Worm (Caenorhabditis elegans): ENCODE results near the gene F25G6.9.

DNA sequence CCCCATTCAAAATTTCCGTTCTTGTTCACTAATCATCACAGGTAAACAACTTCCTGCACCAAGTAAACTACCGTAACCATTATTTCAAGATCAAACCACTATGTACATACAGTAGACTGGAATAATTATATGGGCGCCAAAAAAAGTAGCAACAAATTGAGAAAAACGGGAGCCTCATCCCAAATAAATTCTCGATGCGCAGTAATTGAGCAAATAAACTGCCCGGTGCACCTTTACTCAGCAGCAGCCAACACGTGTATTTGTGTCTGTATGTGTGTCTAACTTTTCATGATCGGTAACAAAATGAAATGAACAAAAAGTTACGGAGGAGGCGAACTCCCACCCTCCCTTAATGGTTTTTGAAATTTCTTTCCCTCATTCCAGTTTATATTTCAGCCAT lies 40.6 kb downstream of the F25G6.9 start, which contains the start of gene otpl-5:
- TF ChIP-seq blmp-1 (tag; optimal IDR thresholded peaks at IDR 0.05): no peak
- no peak for TF ChIP-seq ztf-11 (tag; optimal IDR thresholded peaks at IDR 0.05)
- no peak for TF ChIP-seq elt-1 (tag; optimal IDR thresholded peaks at IDR 0.05; ENCODE audit: borderline replicate concordance, insufficient read depth)
- TF ChIP-seq nhr-76 (tag; optimal IDR thresholded peaks at IDR 0.05): no peak
- no peak for TF ChIP-seq ces-1 (GFP tag; optimal IDR thresholded peaks at IDR 0.05)
- no peak for TF ChIP-seq lin-13 (tag; optimal IDR thresholded peaks at IDR 0.05)
- TF ChIP-seq ham-2 (GFP tag; optimal IDR thresholded peaks at IDR 0.05): no peak
- TF ChIP-seq snpc-4 (tag; optimal IDR thresholded peaks at IDR 0.05): no peak
- TF ChIP-seq ceh-83 (GFP tag; optimal IDR thresholded peaks at IDR 0.05): no peak
- no peak for TF ChIP-seq nhr-12 (tag; optimal IDR thresholded peaks at IDR 0.05)
- TF ChIP-seq hlh-1 (tag; optimal IDR thresholded peaks at IDR 0.05): no peak
- no peak for TF ChIP-seq lsy-2 (tag; optimal IDR thresholded peaks at IDR 0.05)

Measured in whole organism, mixed stage, embryonic.